Fruit fly (Drosophila melanogaster): Measurements from ENCODE around the gene CG1965.
A peak's percentile ranks its signal among the peaks of the same experiment; 100 is the strongest.

Gene CG1965

dm6 chr3R:7054286-7054685 lies 12.9 kb upstream of the CG1965 start, which contains the start of gene CG1979:
Gene CG1979, plus strand, starts transcription at chr3R:7054586.
- TF ChIP-seq vri (GFP tag; optimal IDR thresholded peaks at IDR 0.05): no peak

- TF ChIP-seq OdsH (GFP tag; optimal IDR thresholded peaks at IDR 0.05): no peak
- TF ChIP-seq svp (GFP tag): peak; percentile 86
Observed at dm6 chr3R:7058017-7058416, 9.2 kb upstream of the CG1965 start.

dm6 chr3R:7059015-7059414 lies 8.2 kb upstream of the CG1965 start, which contains the start of gene dj:
Gene dj, plus strand, starts transcription at chr3R:7059315.
- no peak for TF ChIP-seq CG32006 (GFP tag; optimal IDR thresholded peaks at IDR 0.05)
- no peak for TF ChIP-seq CG16779 (tag; optimal IDR thresholded peaks at IDR 0.05)
- no peak for TF ChIP-seq pdm3 (GFP tag; optimal IDR thresholded peaks at IDR 0.05)
- no peak for TF ChIP-seq dsx (GFP tag; optimal IDR thresholded peaks at IDR 0.05; ENCODE audit: poor library complexity, severe bottlenecking)
- no peak for TF ChIP-seq Sox102F (GFP tag; optimal IDR thresholded peaks at IDR 0.05)
- no peak for TF ChIP-seq CG31627 (GFP tag; optimal IDR thresholded peaks at IDR 0.05)
- TF ChIP-seq CG4318 (GFP tag; optimal IDR thresholded peaks at IDR 0.05): no peak
- no peak for TF ChIP-seq CG3919 (GFP tag; optimal IDR thresholded peaks at IDR 0.05)
- TF ChIP-seq ss (GFP tag; optimal IDR thresholded peaks at IDR 0.05): no peak
- TF ChIP-seq Sox14 (GFP tag; optimal IDR thresholded peaks at IDR 0.05): no peak
- no peak for TF ChIP-seq net (GFP tag; optimal IDR thresholded peaks at IDR 0.05)
- no peak for TF ChIP-seq CG6163 (GFP tag; IDR thresholded peaks at IDR 0.05)
- TF ChIP-seq dac (GFP tag; optimal IDR thresholded peaks at IDR 0.05): no peak
- no peak for TF ChIP-seq CG11762 (GFP tag; optimal IDR thresholded peaks at IDR 0.05; ENCODE audit: insufficient read depth)

dm6 chr3R:7060467-7060866 lies 6.7 kb upstream of the CG1965 start, which contains the start of gene djl:
Gene djl, plus strand, starts transcription at chr3R:7060767.
- TF ChIP-seq Hr4 (GFP tag; optimal IDR thresholded peaks at IDR 0.05) (no peak), fkh (GFP tag; optimal IDR thresholded peaks at IDR 0.05) (no peak), fd59A (GFP tag; optimal IDR thresholded peaks at IDR 0.05) (no peak), CG3919 (GFP tag; optimal IDR thresholded peaks at IDR 0.05) (no peak), Eip75B (GFP tag; optimal IDR thresholded peaks at IDR 0.05) (no peak), vri (GFP tag; optimal IDR thresholded peaks at IDR 0.05) (no peak), lz (GFP tag; optimal IDR thresholded peaks at IDR 0.05) (no peak), CG10631 (GFP tag; optimal IDR thresholded peaks at IDR 0.05) (no peak), Blimp-1 (GFP tag; optimal IDR thresholded peaks at IDR 0.05) (no peak)

- TF ChIP-seq CG6792 (GFP tag; optimal IDR thresholded peaks at IDR 0.05) (no peak), fkh (GFP tag; optimal IDR thresholded peaks at IDR 0.05) (no peak), CG10669 (GFP tag; optimal IDR thresholded peaks at IDR 0.05) (no peak), Sox15 (GFP tag; optimal IDR thresholded peaks at IDR 0.05) (no peak), dsx (GFP tag; optimal IDR thresholded peaks at IDR 0.05; ENCODE audit: poor library complexity, severe bottlenecking) (no peak), CG11902 (GFP tag; optimal IDR thresholded peaks at IDR 0.05) (no peak), Gug (GFP tag; IDR thresholded peaks at IDR 0.05) (no peak), CG8632 (GFP tag; optimal IDR thresholded peaks at IDR 0.05) (no peak)
Observed at dm6 chr3R:7061875-7062274, 5.3 kb upstream of the CG1965 start, which contains the start of gene Mst84B. Gene Mst84B, plus strand, starts transcription at chr3R:7062175.

dm6 chr3R:7066267-7066666 lies 934 bp upstream of the CG1965 start:
- no peak for TF ChIP-seq Hr38 (GFP tag; optimal IDR thresholded peaks at IDR 0.05)
- no peak for TF ChIP-seq Smox (GFP tag; optimal IDR thresholded peaks at IDR 0.05)
- no peak for TF ChIP-seq fd59A (GFP tag; optimal IDR thresholded peaks at IDR 0.05)
- TF ChIP-seq CG4318 (GFP tag; optimal IDR thresholded peaks at IDR 0.05): no peak
- TF ChIP-seq CG6276 (GFP tag; optimal IDR thresholded peaks at IDR 0.05): no peak
- TF ChIP-seq dac (GFP tag; optimal IDR thresholded peaks at IDR 0.05): no peak
- no peak for TF ChIP-seq achi (GFP tag; optimal IDR thresholded peaks at IDR 0.05)
- TF ChIP-seq vri (GFP tag; optimal IDR thresholded peaks at IDR 0.05): peak; percentile 26
- no peak for TF ChIP-seq CG10669 (GFP tag; optimal IDR thresholded peaks at IDR 0.05)
- no peak for TF ChIP-seq ss (GFP tag; optimal IDR thresholded peaks at IDR 0.05)
- peak; percentile 25 for TF ChIP-seq CG8319 (GFP tag; optimal IDR thresholded peaks at IDR 0.05)
- no peak for TF ChIP-seq CG32006 (GFP tag; optimal IDR thresholded peaks at IDR 0.05)
- peak; percentile 68 for TF ChIP-seq svp (GFP tag)
- TF ChIP-seq acj6 (GFP tag; optimal IDR thresholded peaks at IDR 0.05): no peak
- no peak for TF ChIP-seq CG31627 (GFP tag; optimal IDR thresholded peaks at IDR 0.05)
- TF ChIP-seq Eip75B (GFP tag; optimal IDR thresholded peaks at IDR 0.05): no peak
- TF ChIP-seq Lpt (GFP tag; optimal IDR thresholded peaks at IDR 0.05): no peak
- no peak for TF ChIP-seq Ets21C (GFP tag; optimal IDR thresholded peaks at IDR 0.05)
- TF ChIP-seq CG6792 (GFP tag; optimal IDR thresholded peaks at IDR 0.05): no peak

All from whole organism, prepupa.